Fruit fly (Drosophila melanogaster): ENCODE measurements around the gene CG42374.

- TF ChIP-seq pan (optimal IDR thresholded peaks at IDR 0.05) (no peak), pan (GFP tag; optimal IDR thresholded peaks at IDR 0.05 in 1 of 2, IDR thresholded peaks at IDR 0.05 in 1 of 2) (peak in 1 of 2 experiments; percentile 16), CG15269 (tag; optimal IDR thresholded peaks at IDR 0.05) (no peak), CG4424 (GFP tag; optimal IDR thresholded peaks at IDR 0.05) (peak; percentile 65), pum (GFP tag; optimal IDR thresholded peaks at IDR 0.05) (peak; percentile 12), Gsc (GFP tag; IDR thresholded peaks at IDR 0.05) (no peak), CG15011 (GFP tag; optimal IDR thresholded peaks at IDR 0.05) (no peak)
These were observed 30.7 kb downstream of the CG42374 start, which contains the start of gene fal for dm6 chr3L:19294235-19294612.
